Worm (Caenorhabditis elegans) whole organism, young adult: ENCODE data around the gene F48F7.5.

ENCODE experiments used
- F57A8.1 ChIP-seq: fragments of 200-800 bp; sonication (Bioruptor generic); optimal IDR thresholded peaks from 2 replicates; lab custom pipeline; 2018; ENCODE audit warnings: mild to moderate bottlenecking, missing genetic modification characterization, moderate library complexity, missing compliant biosample characterization
- K11D2.4 ChIP-seq: fragments of 200-800 bp; sonication (Bioruptor generic); IDR thresholded peaks from 2 replicates; pipeline ENCODE4 v1.3.6; 2022; ENCODE audit warnings: missing genetic modification reagents, missing genetic modification characterization, missing compliant biosample characterization
- Y79H2A.3 ChIP-seq: fragments of 200-800 bp; sonication (Bioruptor generic); conservative IDR thresholded peaks from 2 replicates; pipeline ENCODE4 v1.3.6; 2022; ENCODE audit warnings: missing genetic modification reagents, missing genetic modification characterization, missing compliant biosample characterization
- ama-1 ChIP-seq, 3 experiments: fragments of 150-350 bp in 1 of 3; sonication (generic microtip) in 2 of 3; optimal IDR thresholded peaks; 2 replicates each; lab custom pipeline; 2014 to 2018; ENCODE audit warnings: missing biosample characterization in 2 of 3, missing genetic modification characterization in 2 of 3, missing genetic modification reagents in 2 of 3
- ceh-79 ChIP-seq: sonication (generic microtip); optimal IDR thresholded peaks from 2 replicates; lab custom pipeline; 2017; ENCODE audit warnings: mild to moderate bottlenecking, missing genetic modification characterization, missing compliant biosample characterization
- egrh-3 ChIP-seq: fragments of 200-800 bp; sonication (Bioruptor generic); IDR thresholded peaks from 2 replicates; pipeline ENCODE4 v1.3.6; 2022; ENCODE audit warnings: missing genetic modification reagents, missing genetic modification characterization, missing compliant biosample characterization
- fkh-3 ChIP-seq: sonication (generic microtip); optimal IDR thresholded peaks from 2 replicates; lab custom pipeline; 2016; ENCODE audit warnings: mild to moderate bottlenecking, missing genetic modification characterization, missing compliant biosample characterization
- lin-35 ChIP-seq, 3 experiments: fragments of 150-350 bp in 2 of 3; sonication (generic microtip) in 1 of 3; optimal IDR thresholded peaks; 2 replicates each; lab custom pipeline; 2014 to 2018; ENCODE audit warnings: missing biosample characterization in 3 of 3, missing genetic modification characterization in 3 of 3, missing genetic modification reagents in 3 of 3
- lin-40 ChIP-seq: sonication (generic microtip); optimal IDR thresholded peaks from 2 replicates; lab custom pipeline; 2016; ENCODE audit warnings: missing genetic modification characterization, mild to moderate bottlenecking, missing compliant biosample characterization, missing genotype, missing genetic modification reagents
- nfya-1 ChIP-seq: sonication (generic microtip); optimal IDR thresholded peaks from 2 replicates; lab custom pipeline; 2017; ENCODE audit warnings: antibody characterized with exemption, missing compliant biosample characterization, missing genetic modification characterization, borderline replicate concordance; ENCODE audit not compliant: insufficient read depth
- snpc-4 ChIP-seq, 5 experiments: fragments of 150-350 bp in 1 of 5; sonication (generic microtip) in 4 of 5; optimal IDR thresholded peaks; 2 replicates each; lab custom pipeline; 2014 to 2018; ENCODE audit warnings: missing genetic modification characterization in 5 of 5, missing biosample characterization in 3 of 5, antibody characterized with exemption in 2 of 5, mild to moderate bottlenecking in 2 of 5, missing compliant biosample characterization in 2 of 5, missing genotype in 2 of 5, moderate library complexity in 2 of 5, missing genetic modification reagents in 1 of 5
- unc-62 ChIP-seq: fragments of 150-350 bp; optimal IDR thresholded peaks from 2 replicates; lab custom pipeline; 2014; ENCODE audit warnings: missing biosample characterization, missing genetic modification reagents, missing genetic modification characterization
- ztf-26 ChIP-seq: sonication (generic microtip); optimal IDR thresholded peaks from 2 replicates; lab custom pipeline; 2017; ENCODE audit warnings: missing genetic modification characterization, missing compliant biosample characterization

- no peak for TF ChIP-seq ztf-26 (tag; lab: Kevin White, UChicago)
- no peak for TF ChIP-seq snpc-4 (GFP tag; optimal IDR thresholded peaks at IDR 0.05; lab: Kevin White, UChicago)
- no peak for TF ChIP-seq snpc-4 (tag; optimal IDR thresholded peaks at IDR 0.05; lab: Kevin White, UChicago)
- TF ChIP-seq unc-62 (GFP tag; lab: Kevin White, UChicago): no peak
- no peak for TF ChIP-seq Y79H2A.3
- no peak for TF ChIP-seq ama-1 (optimal IDR thresholded peaks at IDR 0.05; lab: Kevin White, UChicago)
- TF ChIP-seq ama-1 (GFP tag; optimal IDR thresholded peaks at IDR 0.05; lab: Kevin White, UChicago): no peak
- no peak for TF ChIP-seq egrh-3 (GFP tag; lab: Robert Waterston, UW)
- no peak for TF ChIP-seq nfya-1 (tag; lab: Kevin White, UChicago)
- no peak for TF ChIP-seq F57A8.1
- no peak for TF ChIP-seq K11D2.4 (GFP tag; lab: Robert Waterston, UW)
- no peak for TF ChIP-seq ceh-79 (tag; lab: Kevin White, UChicago)
- no peak for TF ChIP-seq fkh-3 (tag; lab: Kevin White, UChicago)
- no peak for TF ChIP-seq lin-35 (GFP tag; optimal IDR thresholded peaks at IDR 0.05; lab: Kevin White, UChicago)
- no peak for TF ChIP-seq lin-40 (tag; lab: Kevin White, UChicago)
These were observed 15.6 kb upstream of the F48F7.5 start, which contains the start of gene syx-2 for ce11 chrX:13959849-13960248.
